3 fruit fly cellular contexts compared by ENCODE assay signal in genomic region chrX:5085469-5085868, dm6.
TF ChIP-seq lines count a peak whose summit lies in the region.

TSS of gene CG15465 (plus strand) at chrX:5085759.
TSS of gene rg (plus strand) at chrX:5085759.

- no peak for TF ChIP-seq CTCF in whole organism, embryonic (GFP tag; optimal IDR thresholded peaks at IDR 0.05; lab: Kevin White, UChicago)

TF ChIP-seq in whole organism, adult, 20 proteins besides CTCF, POLR2A, EP300 and RAD21:
- TF ChIP-seq ovo (GFP tag; optimal IDR thresholded peaks at IDR 0.05; lab: Kevin White, UChicago) (no peak), CG1620 (GFP tag; optimal IDR thresholded peaks at IDR 0.05; lab: Kevin White, UChicago) (peak; percentile 19), kay (GFP tag; lab: Kevin White, UChicago; ENCODE audit: borderline replicate concordance) (no peak), CG11617 (GFP tag; optimal IDR thresholded peaks at IDR 0.05; lab: Kevin White, UChicago) (no peak), tj (GFP tag; optimal IDR thresholded peaks at IDR 0.05; lab: Kevin White, UChicago) (peak; percentile 49), cic (GFP tag; optimal IDR thresholded peaks at IDR 0.05; lab: Kevin White, UChicago) (no peak), CG7045 (GFP tag; optimal IDR thresholded peaks at IDR 0.05; lab: Kevin White, UChicago) (no peak)

TF ChIP-seq in whole organism, embryonic, 481 proteins besides CTCF, POLR2A, EP300 and RAD21 (continues in another document):
- TF ChIP-seq Lhr (GFP tag; optimal IDR thresholded peaks at IDR 0.05; lab: Kevin White, UChicago), result no peak
- TF ChIP-seq cwo (GFP tag; optimal IDR thresholded peaks at IDR 0.05; lab: Kevin White, UChicago), result no peak
- TF ChIP-seq lmd (GFP tag; IDR thresholded peaks at IDR 0.05; lab: Robert Waterston, UW), result no peak
- peak; percentile 13 for TF ChIP-seq Med (GFP tag; lab: Kevin White, UChicago)
- TF ChIP-seq Dp (GFP tag; optimal IDR thresholded peaks at IDR 0.05; lab: Kevin White, UChicago), result peak; percentile 70
- TF ChIP-seq CHES-1-like (GFP tag; optimal IDR thresholded peaks at IDR 0.05; lab: Kevin White, UChicago), result no peak
- TF ChIP-seq D (optimal IDR thresholded peaks at IDR 0.05; lab: Kevin White, UChicago), result no peak
- no peak for TF ChIP-seq D (GFP tag; optimal IDR thresholded peaks at IDR 0.05; lab: Kevin White, UChicago)
- TF ChIP-seq CG12071 (GFP tag; optimal IDR thresholded peaks at IDR 0.05; lab: Kevin White, UChicago), result no peak
- TF ChIP-seq CG18262 (tag; optimal IDR thresholded peaks at IDR 0.05; lab: Kevin White, UChicago), result no peak
- TF ChIP-seq sob (GFP tag; IDR thresholded peaks at IDR 0.05; lab: Robert Waterston, UW), result peak; percentile 39; the same call in 1 of the 2 replicates
- TF ChIP-seq nerfin-2 (GFP tag; IDR thresholded peaks at IDR 0.05; lab: Robert Waterston, UW; ENCODE audit: partially characterized antibody), result peak; percentile 66
- TF ChIP-seq CG7987 (GFP tag; optimal IDR thresholded peaks at IDR 0.05; lab: Kevin White, UChicago), result no peak
- TF ChIP-seq emc (GFP tag; optimal IDR thresholded peaks at IDR 0.05; lab: Kevin White, UChicago), result no peak
- TF ChIP-seq pzg (GFP tag; optimal IDR thresholded peaks at IDR 0.05; lab: Kevin White, UChicago), result peak; percentile 30
- TF ChIP-seq CG6791 (GFP tag; IDR thresholded peaks at IDR 0.05; lab: Robert Waterston, UW; ENCODE audit: partially characterized antibody), result peak; percentile 73
- TF ChIP-seq CG14667 (GFP tag; IDR thresholded peaks at IDR 0.05; lab: Robert Waterston, UW), result no peak
- TF ChIP-seq Six4 (GFP tag; optimal IDR thresholded peaks at IDR 0.05; lab: Kevin White, UChicago), result no peak
- no peak for TF ChIP-seq tll (GFP tag; optimal IDR thresholded peaks at IDR 0.05; lab: Kevin White, UChicago)
- peak; percentile 78 for TF ChIP-seq CG7963 (GFP tag; IDR thresholded peaks at IDR 0.05; lab: Robert Waterston, UW; ENCODE audit: partially characterized antibody)
- TF ChIP-seq CG14014 (GFP tag; IDR thresholded peaks at IDR 0.05; lab: Robert Waterston, UW), result no peak
- 0 out of 2 replicates have a peak, but pooled peaks have one; percentile 22 for TF ChIP-seq CG2129 (GFP tag; IDR thresholded peaks at IDR 0.05; lab: Robert Waterston, UW; ENCODE audit: partially characterized antibody)
- no peak for TF ChIP-seq Atf3 (GFP tag; optimal IDR thresholded peaks at IDR 0.05; lab: Kevin White, UChicago)
- TF ChIP-seq Bgb (GFP tag; IDR thresholded peaks at IDR 0.05; lab: Robert Waterston, UW; ENCODE audit: partially characterized antibody), result peak; percentile 76
- no peak for TF ChIP-seq Oaz (GFP tag; IDR thresholded peaks at IDR 0.05; lab: Robert Waterston, UW)
- TF ChIP-seq CG15601 (tag; optimal IDR thresholded peaks at IDR 0.05; lab: Kevin White, UChicago), result peak; percentile 76
- peak; percentile 8; the same call in 1 of the 2 replicates for TF ChIP-seq ato (GFP tag; IDR thresholded peaks at IDR 0.05; lab: Robert Waterston, UW; ENCODE audit: partially characterized antibody)
- TF ChIP-seq CG12391 (tag; optimal IDR thresholded peaks at IDR 0.05; lab: Kevin White, UChicago), result no peak
- TF ChIP-seq HLH4C (GFP tag; IDR thresholded peaks at IDR 0.05; lab: Robert Waterston, UW; ENCODE audit: partially characterized antibody), result peak; percentile 79
- no peak for TF ChIP-seq CG6272 (GFP tag; IDR thresholded peaks at IDR 0.05; lab: Robert Waterston, UW)
- TF ChIP-seq hbn (GFP tag; IDR thresholded peaks at IDR 0.05; lab: Robert Waterston, UW; ENCODE audit: partially characterized antibody), result peak; percentile 37; the same call in 1 of the 2 replicates
- no peak for TF ChIP-seq gro (GFP tag; optimal IDR thresholded peaks at IDR 0.05; lab: Kevin White, UChicago)
- TF ChIP-seq amos (GFP tag; IDR thresholded peaks at IDR 0.05; lab: Robert Waterston, UW; ENCODE audit: partially characterized antibody), result peak; percentile 66
- no peak for TF ChIP-seq CG13123 (GFP tag; optimal IDR thresholded peaks at IDR 0.05; lab: Kevin White, UChicago)
- no peak for TF ChIP-seq Hr78 (GFP tag; optimal IDR thresholded peaks at IDR 0.05; lab: Kevin White, UChicago)
- no peak for TF ChIP-seq CG7786 (GFP tag; optimal IDR thresholded peaks at IDR 0.05; lab: Kevin White, UChicago)
- TF ChIP-seq CG17186 (GFP tag; optimal IDR thresholded peaks at IDR 0.05; lab: Kevin White, UChicago), result no peak
- no peak for TF ChIP-seq ftz-f1 (GFP tag; optimal IDR thresholded peaks at IDR 0.05; lab: Kevin White, UChicago)
- TF ChIP-seq stwl (tag; optimal IDR thresholded peaks at IDR 0.05; lab: Kevin White, UChicago), result peak; percentile 13
- TF ChIP-seq sr (GFP tag; IDR thresholded peaks at IDR 0.05; lab: Robert Waterston, UW), result no peak
- TF ChIP-seq fd96Cb (tag; optimal IDR thresholded peaks at IDR 0.05; lab: Kevin White, UChicago), result no peak

TF ChIP-seq in whole organism, wandering third instar larva, 38 proteins besides CTCF, POLR2A, EP300 and RAD21:
- TF ChIP-seq psq (GFP tag; optimal IDR thresholded peaks at IDR 0.05; lab: Kevin White, UChicago) (peak; percentile 67), N (GFP tag; optimal IDR thresholded peaks at IDR 0.05; lab: Kevin White, UChicago) (no peak), jim (GFP tag; optimal IDR thresholded peaks at IDR 0.05; lab: Kevin White, UChicago) (peak; percentile 12), Dif (GFP tag; optimal IDR thresholded peaks at IDR 0.05; lab: Kevin White, UChicago; ENCODE audit: partially characterized antibody) (peak; percentile 27)
